Fruit fly (Drosophila melanogaster) whole organism: ENCODE results near the gene CG14931.

Source experiments
- Dll ChIP-seq: fragments of >200 bp; optimal IDR thresholded peaks from 2 replicates; lab custom pipeline; 2017
- EcR ChIP-seq, 2 experiments: fragments of >200 bp; optimal IDR thresholded peaks; 2 replicates each; lab custom pipeline; 2017; ENCODE audit warnings: missing biosample characterization in 2 of 2, missing genetic modification characterization in 2 of 2, missing genetic modification reagents in 2 of 2
- pan ChIP-seq: fragments of >200 bp; optimal IDR thresholded peaks from 2 replicates; lab custom pipeline; 2017
- psq ChIP-seq: fragments of >200 bp; optimal IDR thresholded peaks from 2 replicates; lab custom pipeline; 2017
- usp ChIP-seq: fragments of >200 bp; optimal IDR thresholded peaks from 2 replicates; lab custom pipeline; 2017; ENCODE audit warnings: missing biosample characterization, missing genetic modification characterization, mixed read lengths

dm6 chr2L:11789690-11790089 is 1.6 kb downstream of the CG14931 start, which contains the start of gene CG14932:
- TF ChIP-seq pan (lab: Kevin White, UChicago) (no peak), psq (lab: Kevin White, UChicago) (no peak), Dll (lab: Kevin White, UChicago) (no peak), EcR (GFP tag; optimal IDR thresholded peaks at IDR 0.05; lab: Kevin White, UChicago) (no peak), usp (GFP tag; lab: Kevin White, UChicago) (no peak)
